Fruit fly (Drosophila melanogaster) whole organism, wandering third instar larva: ENCODE results near the gene Targ3.

Experiments used
- fru ChIP-seq: fragments of 200-800 bp; sonication (Bioruptor generic); optimal IDR thresholded peaks from 3 replicates; lab custom pipeline; 2016; ENCODE audit warnings: missing biosample characterization, mild to moderate bottlenecking, missing genetic modification characterization
- jim ChIP-seq: fragments of 175-275, 200-325 bp; sonication (Bioruptor generic); optimal IDR thresholded peaks from 2 replicates; lab custom pipeline; 2016; ENCODE audit warnings: missing biosample characterization, mild to moderate bottlenecking, missing genetic modification characterization
- pan ChIP-seq: fragments of >200 bp; optimal IDR thresholded peaks from 2 replicates; lab custom pipeline; 2017

DNA sequence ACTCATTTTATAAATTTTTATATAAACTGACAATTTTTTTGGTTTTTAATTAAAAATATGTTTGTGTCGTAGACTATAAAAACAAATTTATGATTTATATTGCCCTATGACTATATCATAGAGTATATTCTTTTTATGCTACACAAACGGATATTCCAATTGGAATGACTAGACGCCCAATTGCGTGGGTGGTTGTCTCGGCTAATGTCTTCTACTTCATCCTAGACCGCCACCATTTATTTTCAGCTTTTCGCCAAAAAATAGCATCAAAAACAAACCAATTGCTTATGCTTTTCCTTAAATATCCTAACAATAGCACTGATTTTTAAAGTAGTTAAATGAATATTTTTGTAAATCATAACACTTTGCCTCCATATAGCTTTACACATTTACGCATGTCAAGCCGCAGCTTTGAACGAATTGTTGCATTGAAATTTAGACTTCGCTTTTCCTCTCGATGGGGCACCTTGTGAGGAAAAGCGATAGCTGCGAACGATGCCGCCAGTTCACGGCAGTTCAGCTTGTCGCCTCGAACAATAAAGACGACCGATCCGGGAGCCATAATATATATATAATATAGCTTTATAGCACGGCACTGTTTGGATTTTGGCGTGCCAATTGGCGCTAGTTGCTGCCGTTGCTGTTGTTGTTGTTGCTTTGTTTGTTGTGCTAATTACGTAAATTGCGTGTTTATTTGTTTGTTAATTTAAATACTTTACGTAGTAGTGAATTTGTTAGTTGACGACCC, 5.6 kb downstream of the Targ3 start:
- TF ChIP-seq fru (GFP tag; lab: Kevin White, UChicago) (no peak), pan (lab: Kevin White, UChicago) (no peak), jim (GFP tag; lab: Kevin White, UChicago) (no peak)
